Worm (Caenorhabditis elegans) whole organism, young adult: Measurements from ENCODE around the gene T24D5.3.

Experiments used
- F33H1.4 ChIP-seq: fragments of 200-800 bp; sonication (Bioruptor generic); IDR thresholded peaks from 2 replicates; pipeline ENCODE4 v1.3.6; 2022; ENCODE audit warnings: missing genetic modification reagents, missing genetic modification characterization, missing compliant biosample characterization
- K11D2.4 ChIP-seq: fragments of 200-800 bp; sonication (Bioruptor generic); IDR thresholded peaks from 2 replicates; pipeline ENCODE4 v1.3.6; 2022; ENCODE audit warnings: missing genetic modification reagents, missing genetic modification characterization, missing compliant biosample characterization
- aptf-2 ChIP-seq: fragments of 200-800 bp; sonication (Bioruptor generic); conservative IDR thresholded peaks from 2 replicates; pipeline ENCODE4 v1.3.6; 2022; ENCODE audit warnings: missing genetic modification reagents, missing genetic modification characterization, missing compliant biosample characterization
- ceh-40 ChIP-seq: fragments of 200-800 bp; sonication (Bioruptor generic); IDR thresholded peaks from 2 replicates; pipeline ENCODE4 v1.3.6; 2022; ENCODE audit warnings: missing genetic modification characterization, missing compliant biosample characterization
- ets-4 ChIP-seq: fragments of 200-800 bp; sonication (Bioruptor generic); optimal IDR thresholded peaks from 2 replicates; lab custom pipeline; 2018; ENCODE audit warnings: mild to moderate bottlenecking, missing genetic modification characterization, missing compliant biosample characterization
- lin-26 ChIP-seq: fragments of 200-800 bp; sonication (Bioruptor generic); IDR thresholded peaks from 2 replicates; pipeline ENCODE4 v1.3.6; 2022; ENCODE audit warnings: missing genetic modification reagents, missing genetic modification characterization, missing compliant biosample characterization
- mcd-1 ChIP-seq: fragments of 200-800 bp; sonication (Bioruptor generic); IDR thresholded peaks from 2 replicates; pipeline ENCODE4 v1.3.6; 2022; ENCODE audit warnings: missing genetic modification reagents, missing genetic modification characterization, missing compliant biosample characterization
- mel-28 ChIP-seq: sonication (generic microtip); optimal IDR thresholded peaks from 2 replicates; lab custom pipeline; 2016; ENCODE audit warnings: borderline replicate concordance, mild to moderate bottlenecking, missing genetic modification characterization, missing compliant biosample characterization
- nhr-80 ChIP-seq: sonication (generic microtip); optimal IDR thresholded peaks from 2 replicates; lab custom pipeline; 2016; ENCODE audit warnings: missing genetic modification characterization, missing compliant biosample characterization
- rec-8 ChIP-seq, 2 experiments: sonication (generic microtip); optimal IDR thresholded peaks; 2 replicates each; lab custom pipeline; 2016; ENCODE audit warnings: mild to moderate bottlenecking in 2 of 2, missing genetic modification characterization in 2 of 2, missing genetic modification reagents in 2 of 2, missing genotype in 2 of 2, missing biosample characterization in 1 of 2, missing compliant biosample characterization in 1 of 2, moderate library complexity in 1 of 2
- unc-62 ChIP-seq: fragments of 150-350 bp; optimal IDR thresholded peaks from 2 replicates; lab custom pipeline; 2014; ENCODE audit warnings: missing biosample characterization, missing genetic modification reagents, missing genetic modification characterization
- xnd-1 ChIP-seq: sonication (generic microtip); optimal IDR thresholded peaks from 2 replicates; lab custom pipeline; 2016; ENCODE audit warnings: missing genotype, missing genetic modification reagents, missing genetic modification characterization, missing compliant biosample characterization

DNA sequence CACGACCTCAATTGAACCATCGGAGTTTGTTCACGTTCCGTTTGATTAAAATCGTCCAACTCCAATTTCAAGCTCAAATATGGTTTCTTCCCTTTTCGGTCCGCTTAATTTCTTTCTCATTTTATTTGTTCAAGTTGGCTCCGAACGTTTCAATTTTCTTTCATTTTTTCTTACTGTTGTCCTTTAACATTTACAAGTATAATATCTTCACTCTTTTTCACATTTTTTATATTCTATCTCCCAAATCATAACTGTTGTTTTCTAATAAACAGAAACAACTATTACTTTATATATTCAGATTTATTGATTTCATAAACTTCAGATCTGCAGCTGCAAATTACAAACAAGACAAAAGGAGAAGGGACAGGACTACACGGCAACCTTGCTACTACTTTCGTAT lies 3.6 kb downstream of the T24D5.3 start:
- TF ChIP-seq unc-62 = no peak
- no peak for TF ChIP-seq aptf-2 (GFP tag; lab: Robert Waterston, UW)
- no peak for TF ChIP-seq K11D2.4
- TF ChIP-seq mel-28 (tag; lab: Kevin White, UChicago) = no peak
- no peak for TF ChIP-seq nhr-80 (tag; lab: Kevin White, UChicago)
- no peak for TF ChIP-seq mcd-1 (GFP tag; lab: Robert Waterston, UW)
- TF ChIP-seq rec-8 (tag; optimal IDR thresholded peaks at IDR 0.05; lab: Kevin White, UChicago) = no peak
- TF ChIP-seq F33H1.4 (GFP tag; lab: Robert Waterston, UW) = no peak
- no peak for TF ChIP-seq ceh-40 (GFP tag; lab: Robert Waterston, UW)
- no peak for TF ChIP-seq ets-4 (GFP tag; lab: Kevin White, UChicago)
- no peak for TF ChIP-seq xnd-1 (tag; lab: Kevin White, UChicago)
- no peak for TF ChIP-seq lin-26 (GFP tag; lab: Robert Waterston, UW)
